Worm (Caenorhabditis elegans) whole organism, L1 larva: Measurements from ENCODE around the gene C07D8.6.

ENCODE experiments used
- C04F5.9 ChIP-seq: sonication (generic microtip); optimal IDR thresholded peaks from 2 replicates; lab custom pipeline; 2016; ENCODE audit warnings: missing genetic modification characterization, missing compliant biosample characterization
- C16A3.4 ChIP-seq: fragments of 150-350 bp; optimal IDR thresholded peaks from 2 replicates; lab custom pipeline; 2014; ENCODE audit warnings: missing biosample characterization, missing genetic modification characterization
- F16B12.6 ChIP-seq: fragments of 150-350 bp; optimal IDR thresholded peaks from 2 replicates; lab custom pipeline; 2014; ENCODE audit warnings: missing biosample characterization, missing genetic modification characterization
- Y116A8C.19 ChIP-seq: sonication (generic microtip); optimal IDR thresholded peaks from 2 replicates; lab custom pipeline; 2016; ENCODE audit warnings: missing compliant biosample characterization, missing genetic modification characterization, borderline replicate concordance
- alr-1 ChIP-seq: fragments of 200-800 bp; sonication (Bioruptor generic); optimal IDR thresholded peaks from 2 replicates; lab custom pipeline; 2018; ENCODE audit warnings: borderline replicate concordance, mild to moderate bottlenecking, missing genetic modification characterization, missing compliant biosample characterization
- aly-2 ChIP-seq: fragments of 150-350 bp; optimal IDR thresholded peaks from 2 replicates; lab custom pipeline; 2014; ENCODE audit warnings: missing biosample characterization, missing genetic modification characterization
- blmp-1 ChIP-seq: fragments of 150-350 bp; optimal IDR thresholded peaks from 2 replicates; lab custom pipeline; 2014; ENCODE audit warnings: missing biosample characterization, missing genetic modification characterization
- ceh-63 ChIP-seq: fragments of 200-800 bp; sonication (Bioruptor generic); optimal IDR thresholded peaks from 2 replicates; lab custom pipeline; 2018; ENCODE audit warnings: mild to moderate bottlenecking, missing genetic modification characterization, missing compliant biosample characterization
- ceh-8 ChIP-seq: fragments of 200-800 bp; sonication (Bioruptor generic); optimal IDR thresholded peaks from 2 replicates; lab custom pipeline; 2018; ENCODE audit warnings: mild to moderate bottlenecking, missing genetic modification characterization, moderate library complexity, missing compliant biosample characterization
- ceh-88 ChIP-seq: fragments of 200-800 bp; sonication (Bioruptor generic); IDR thresholded peaks from 2 replicates; pipeline ENCODE4 v1.3.6; 2022; ENCODE audit warnings: missing genetic modification characterization, missing compliant biosample characterization
- ces-1 ChIP-seq: fragments of 150-350 bp; optimal IDR thresholded peaks from 2 replicates; lab custom pipeline; 2014; ENCODE audit warnings: missing biosample characterization, missing genetic modification reagents, missing genetic modification characterization
- efl-1 ChIP-seq, 4 experiments: fragments of 150-350 bp; optimal IDR thresholded peaks in 3 of 4; peaks in 1 of 4; 1 replicate in 1 of 4; 2 replicates in 3 of 4; lab custom pipeline; 2014; ENCODE audit warnings: missing biosample characterization in 2 of 4, missing genetic modification characterization in 2 of 4, missing genetic modification reagents in 2 of 4
- egl-13 ChIP-seq: sonication (generic microtip); optimal IDR thresholded peaks from 2 replicates; lab custom pipeline; 2016; ENCODE audit warnings: missing genotype, missing genetic modification reagents, missing genetic modification characterization, missing compliant biosample characterization
- egl-27 ChIP-seq, 2 experiments: fragments of 150-350 bp in 1 of 2; sonication (generic microtip); optimal IDR thresholded peaks; 3 replicates each; lab custom pipeline; 2017 to 2018; ENCODE audit warnings: missing biosample characterization in 2 of 2, missing genetic modification characterization in 2 of 2, missing genetic modification reagents in 2 of 2
- elt-2 ChIP-seq: sonication (generic microtip); optimal IDR thresholded peaks from 2 replicates; lab custom pipeline; 2016; ENCODE audit warnings: missing genetic modification characterization, mild to moderate bottlenecking, inconsistent platforms, missing compliant biosample characterization, missing genetic modification reagents
- elt-3 ChIP-seq, 6 experiments: fragments of 150-350 bp in 1 of 6; sonication (generic microtip); optimal IDR thresholded peaks; 2 replicates each; lab custom pipeline; 2017 to 2018; ENCODE audit warnings: missing biosample characterization in 6 of 6, missing genetic modification characterization in 6 of 6, inconsistent platforms in 1 of 6
- fkh-10 ChIP-seq: sonication (generic microtip); optimal IDR thresholded peaks from 2 replicates; lab custom pipeline; 2017; ENCODE audit warnings: missing biosample characterization, missing genetic modification reagents, missing genetic modification characterization
- fkh-4 ChIP-seq: sonication (generic microtip); optimal IDR thresholded peaks from 2 replicates; lab custom pipeline; 2016; ENCODE audit warnings: missing compliant biosample characterization, missing genetic modification characterization, borderline replicate concordance
- fkh-8 ChIP-seq: sonication (generic microtip); optimal IDR thresholded peaks from 2 replicates; lab custom pipeline; 2016; ENCODE audit warnings: mild to moderate bottlenecking, missing genetic modification characterization, missing compliant biosample characterization
- grh-1 ChIP-seq: fragments of 200-800 bp; sonication (Bioruptor generic); IDR thresholded peaks from 2 replicates; pipeline ENCODE4 v1.3.6; 2022; ENCODE audit warnings: missing genetic modification reagents, missing genetic modification characterization, missing compliant biosample characterization
- hlh-17 ChIP-seq: fragments of 200-800 bp; sonication (Bioruptor generic); optimal IDR thresholded peaks from 2 replicates; lab custom pipeline; 2018; ENCODE audit warnings: missing genetic modification characterization, mild to moderate bottlenecking, missing compliant biosample characterization, moderate library complexity, borderline replicate concordance
- hlh-4 ChIP-seq: sonication (generic microtip); optimal IDR thresholded peaks from 2 replicates; lab custom pipeline; 2016; ENCODE audit warnings: mild to moderate bottlenecking, missing genetic modification characterization, missing compliant biosample characterization
- irx-1 ChIP-seq: sonication (generic microtip); optimal IDR thresholded peaks from 2 replicates; lab custom pipeline; 2016; ENCODE audit warnings: missing genetic modification characterization, missing compliant biosample characterization
- isw-1 ChIP-seq: fragments of 200-800 bp; sonication (Bioruptor generic); IDR thresholded peaks from 2 replicates; pipeline ENCODE4 v1.3.6; 2022; ENCODE audit warnings: missing genetic modification characterization, missing compliant biosample characterization
- lin-35 ChIP-seq, 2 experiments: fragments of 150-350 bp; optimal IDR thresholded peaks; 2 replicates each; lab custom pipeline; 2014; ENCODE audit warnings: missing biosample characterization in 2 of 2, missing genetic modification characterization in 2 of 2, missing genetic modification reagents in 2 of 2
- lin-39 ChIP-seq: fragments of 150-350 bp; optimal IDR thresholded peaks from 2 replicates; lab custom pipeline; 2014; ENCODE audit warnings: missing biosample characterization, missing genetic modification reagents, missing genetic modification characterization
- lir-3 ChIP-seq: sonication (generic microtip); optimal IDR thresholded peaks from 2 replicates; lab custom pipeline; 2016; ENCODE audit warnings: mild to moderate bottlenecking, missing genetic modification characterization, moderate library complexity, missing compliant biosample characterization; ENCODE audit not compliant: poor library complexity
- lsy-2 ChIP-seq, 2 experiments: fragments of 150-350 bp; optimal IDR thresholded peaks; 2 replicates each; lab custom pipeline; 2014; ENCODE audit warnings: missing biosample characterization in 2 of 2, missing genetic modification characterization in 2 of 2
- mef-2 ChIP-seq: fragments of 150-350 bp; optimal IDR thresholded peaks from 2 replicates; lab custom pipeline; 2014; ENCODE audit warnings: missing biosample characterization, missing genetic modification characterization
- mep-1 ChIP-seq: fragments of 150-350 bp; optimal IDR thresholded peaks from 2 replicates; lab custom pipeline; 2014; ENCODE audit warnings: missing biosample characterization, missing genetic modification characterization
- nhr-11 ChIP-seq: fragments of 150-350 bp; optimal IDR thresholded peaks from 2 replicates; lab custom pipeline; 2014; ENCODE audit warnings: missing biosample characterization, missing genetic modification characterization
- nhr-12 ChIP-seq: sonication (generic microtip); optimal IDR thresholded peaks from 2 replicates; lab custom pipeline; 2017; ENCODE audit warnings: missing biosample characterization, missing genetic modification characterization
- nhr-19 ChIP-seq: fragments of 200-800 bp; sonication (Bioruptor generic); conservative IDR thresholded peaks from 2 replicates; pipeline ENCODE4 v1.3.6; 2022; ENCODE audit warnings: missing genetic modification characterization, missing compliant biosample characterization
- nhr-20 ChIP-seq: sonication (generic microtip); optimal IDR thresholded peaks from 2 replicates; lab custom pipeline; 2016; ENCODE audit warnings: mild to moderate bottlenecking, missing genetic modification characterization, missing compliant biosample characterization
- nhr-47 ChIP-seq: sonication (generic microtip); optimal IDR thresholded peaks from 2 replicates; lab custom pipeline; 2016; ENCODE audit warnings: mild to moderate bottlenecking, missing genetic modification characterization, moderate library complexity, missing compliant biosample characterization
- nhr-71 ChIP-seq: sonication (generic microtip); optimal IDR thresholded peaks from 2 replicates; lab custom pipeline; 2016; ENCODE audit warnings: mild to moderate bottlenecking, missing genetic modification characterization, moderate library complexity, missing compliant biosample characterization
- nhr-77 ChIP-seq: fragments of 150-350 bp; optimal IDR thresholded peaks from 2 replicates; lab custom pipeline; 2014; ENCODE audit warnings: missing biosample characterization, missing genetic modification characterization
- nhr-84 ChIP-seq: sonication (generic microtip); optimal IDR thresholded peaks from 2 replicates; lab custom pipeline; 2017; ENCODE audit warnings: missing biosample characterization, missing genetic modification characterization
- nhr-85 ChIP-seq: sonication (generic microtip); peaks from one replicate; lab custom pipeline; 2016; ENCODE audit warnings: missing genetic modification characterization, inconsistent platforms, missing compliant biosample characterization
- nhr-90 ChIP-seq: sonication (generic microtip); optimal IDR thresholded peaks from 2 replicates; lab custom pipeline; 2016; ENCODE audit warnings: mild to moderate bottlenecking, missing genetic modification characterization, missing compliant biosample characterization; ENCODE audit not compliant: poor library complexity
- pqm-1 ChIP-seq: sonication (generic microtip); optimal IDR thresholded peaks from 3 replicates; lab custom pipeline; 2017; ENCODE audit warnings: missing biosample characterization, missing genetic modification characterization
- skn-1 ChIP-seq: fragments of 150-350 bp; optimal IDR thresholded peaks from 2 replicates; lab custom pipeline; 2014; ENCODE audit warnings: missing biosample characterization, missing genetic modification characterization
- snu-23 ChIP-seq: sonication (generic microtip); optimal IDR thresholded peaks from 2 replicates; lab custom pipeline; 2016; ENCODE audit warnings: missing genetic modification characterization, missing compliant biosample characterization
- sptf-1 ChIP-seq: fragments of 150-350 bp; optimal IDR thresholded peaks from 2 replicates; lab custom pipeline; 2014; ENCODE audit warnings: missing biosample characterization, missing genetic modification characterization
- sup-37 ChIP-seq: fragments of 200-800 bp; sonication (Bioruptor generic); optimal IDR thresholded peaks from 2 replicates; lab custom pipeline; 2018; ENCODE audit warnings: mild to moderate bottlenecking, missing genetic modification characterization, missing compliant biosample characterization
- unc-30 ChIP-seq: sonication (generic microtip); optimal IDR thresholded peaks from 2 replicates; lab custom pipeline; 2017; ENCODE audit warnings: missing biosample characterization, missing genetic modification characterization
- vab-15 ChIP-seq: sonication (generic microtip); optimal IDR thresholded peaks from 2 replicates; lab custom pipeline; 2017; ENCODE audit warnings: missing genotype, mild to moderate bottlenecking, missing genetic modification characterization, missing compliant biosample characterization
- xbp-1 ChIP-seq: sonication (generic microtip); optimal IDR thresholded peaks from 2 replicates; lab custom pipeline; 2016; ENCODE audit warnings: missing genetic modification characterization, missing compliant biosample characterization
- zag-1 ChIP-seq: fragments of 150-350 bp; optimal IDR thresholded peaks from 2 replicates; lab custom pipeline; 2014; ENCODE audit warnings: missing biosample characterization, missing genetic modification characterization
- zip-4 ChIP-seq: fragments of 200-800 bp; sonication (Bioruptor generic); optimal IDR thresholded peaks from 2 replicates; lab custom pipeline; 2018; ENCODE audit warnings: mild to moderate bottlenecking, missing genetic modification characterization, moderate library complexity, missing compliant biosample characterization
- ztf-11 ChIP-seq, 2 experiments: sonication (generic microtip); optimal IDR thresholded peaks; 2 replicates each; lab custom pipeline; 2016 to 2017; ENCODE audit warnings: missing genetic modification characterization in 2 of 2, missing biosample characterization in 1 of 2, missing compliant biosample characterization in 1 of 2
- ztf-4 ChIP-seq: fragments of 150-350 bp; optimal IDR thresholded peaks from 2 replicates; lab custom pipeline; 2014; ENCODE audit warnings: missing biosample characterization, missing genetic modification characterization

The C07D8.6 gene

ce11 chrX:7340915-7341559 lies at the start of gene C07D8.6:
TSS of gene C07D8.6 (plus strand) at chrX:7341509.
- TF ChIP-seq efl-1 (optimal IDR thresholded peaks at IDR 0.05; lab: Kevin White, UChicago) (no peak), efl-1 (GFP tag; optimal IDR thresholded peaks at IDR 0.05 in 1 of 2; lab: Kevin White, UChicago) (peak in 1 of 2 experiments; percentile 45), sptf-1 (tag; lab: Kevin White, UChicago) (no peak), nhr-20 (tag; lab: Kevin White, UChicago) (peak; percentile 48), mef-2 (tag; lab: Kevin White, UChicago) (no peak), hlh-17 (GFP tag; lab: Kevin White, UChicago) (no peak), egl-13 (tag; lab: Kevin White, UChicago) (no peak), alr-1 (tag; lab: Kevin White, UChicago) (no peak), isw-1 (no peak), nhr-77 (peak; percentile 12), nhr-71 (tag; lab: Kevin White, UChicago) (peak; percentile 49), egl-27 (tag; optimal IDR thresholded peaks at IDR 0.05; lab: Kevin White, UChicago) (no peak), nhr-84 (no peak), C04F5.9 (no peak), hlh-4 (no peak), nhr-85 (tag; lab: Kevin White, UChicago) (peak; percentile 65), C16A3.4 (no peak), zip-4 (GFP tag; lab: Kevin White, UChicago) (no peak), xbp-1 (tag; lab: Kevin White, UChicago) (no peak), unc-30 (tag; lab: Kevin White, UChicago) (no peak), ceh-63 (GFP tag; lab: Kevin White, UChicago) (no peak), fkh-4 (no peak), ztf-4 (tag; lab: Kevin White, UChicago) (no peak), sup-37 (GFP tag; lab: Kevin White, UChicago) (no peak), lin-35 (GFP tag; optimal IDR thresholded peaks at IDR 0.05; lab: Kevin White, UChicago) (peak in 1 of 2 experiments; percentile 40), elt-3 (tag; optimal IDR thresholded peaks at IDR 0.05; lab: Kevin White, UChicago) (peak in 2 of 6 experiments; percentile 3 to 24), nhr-12 (tag; lab: Kevin White, UChicago) (no peak), irx-1 (tag; lab: Kevin White, UChicago) (no peak), nhr-11 (tag; lab: Kevin White, UChicago) (no peak), nhr-19 (GFP tag; lab: Robert Waterston, UW) (no peak), ces-1 (GFP tag; lab: Kevin White, UChicago) (no peak), lir-3 (no peak), snu-23 (GFP tag; lab: Kevin White, UChicago) (peak; percentile 8), nhr-90 (peak; percentile 45), zag-1 (tag; lab: Kevin White, UChicago) (no peak), lsy-2 (tag; optimal IDR thresholded peaks at IDR 0.05; lab: Kevin White, UChicago) (no peak), lin-39 (no peak), aly-2 (tag; lab: Kevin White, UChicago) (no peak), skn-1 (tag; lab: Kevin White, UChicago) (peak; percentile 79), Y116A8C.19 (no peak), blmp-1 (peak; percentile 35), mep-1 (no peak), nhr-47 (no peak), fkh-10 (GFP tag; lab: Kevin White, UChicago) (no peak), elt-2 (tag; lab: Kevin White, UChicago) (peak; percentile 91), ceh-88 (no peak), grh-1 (GFP tag; lab: Robert Waterston, UW) (no peak), fkh-8 (tag; lab: Kevin White, UChicago) (no peak), ztf-11 (tag; optimal IDR thresholded peaks at IDR 0.05; lab: Kevin White, UChicago) (no peak), F16B12.6 (tag; lab: Kevin White, UChicago) (no peak), vab-15 (no peak), pqm-1 (tag; lab: Kevin White, UChicago) (no peak), ceh-8 (no peak)
